Worm (Caenorhabditis elegans) whole organism, mixed stage, embryonic: ENCODE measurements around the gene gon-4.

Source experiments
- M03D4.4 ChIP-seq: sonication (generic microtip); optimal IDR thresholded peaks from 2 replicates; lab custom pipeline; 2017; ENCODE audit warnings: mild to moderate bottlenecking, missing genetic modification characterization, missing compliant biosample characterization
- lsy-2 ChIP-seq: fragments of 150-350 bp; optimal IDR thresholded peaks from 2 replicates; lab custom pipeline; 2014; ENCODE audit warnings: missing biosample characterization, missing genetic modification characterization
- mep-1 ChIP-seq: fragments of 150-350 bp; optimal IDR thresholded peaks from 2 replicates; lab custom pipeline; 2017; ENCODE audit warnings: missing biosample characterization, missing genetic modification reagents, missing genetic modification characterization, inconsistent platforms
- unc-62 ChIP-seq: fragments of 150-350 bp; optimal IDR thresholded peaks from 2 replicates; lab custom pipeline; 2014; ENCODE audit warnings: missing biosample characterization, missing genetic modification reagents, missing genetic modification characterization

DNA sequence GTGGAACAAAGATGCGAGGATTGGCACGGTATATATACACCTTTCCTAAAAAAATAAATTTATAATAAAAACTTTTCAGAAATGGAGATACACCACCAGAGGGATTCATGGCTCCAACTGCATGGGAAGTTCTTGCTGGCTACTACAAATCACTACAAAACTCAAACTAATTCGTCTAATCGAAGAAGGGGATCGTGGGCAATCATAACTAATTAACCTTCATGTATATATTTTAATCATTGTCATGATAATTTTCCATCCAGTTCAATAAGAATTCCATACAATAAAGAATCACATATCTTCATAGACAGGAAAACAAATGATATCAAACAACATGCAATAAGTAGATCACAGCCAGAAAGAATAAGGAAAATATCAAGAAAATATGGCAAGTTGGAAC, 33.5 kb upstream of the gon-4 start:
- TF ChIP-seq unc-62 (GFP tag; lab: Kevin White, UChicago) (no peak), M03D4.4 (no peak), mep-1 (tag; lab: Kevin White, UChicago) (no peak), lsy-2 (tag; lab: Kevin White, UChicago) (no peak)
